Fruit fly (Drosophila melanogaster) whole organism, embryonic: ENCODE measurements around the gene CG2691.

Experiments
- ATbp ChIP-seq: fragments of 200-800 bp; sonication (Bioruptor generic); optimal IDR thresholded peaks from 2 replicates; lab custom pipeline; 2017; ENCODE audit warnings: missing biosample characterization, mild to moderate bottlenecking, missing genetic modification characterization, missing genetic modification reagents
- B-H1 ChIP-seq: fragments of 200-800 bp; sonication (Bioruptor generic); IDR thresholded peaks from 3 replicates; pipeline ENCODE4 v1.3.6; 2022; ENCODE audit warnings: missing biosample characterization, missing genetic modification characterization
- Bdp1 ChIP-seq: fragments of 200-800 bp; sonication (Bioruptor generic); optimal IDR thresholded peaks from 3 replicates; lab custom pipeline; 2016; ENCODE audit warnings: missing biosample characterization, missing genetic modification characterization
- Bteb2 ChIP-seq: fragments of 200-800 bp; sonication (Bioruptor generic); optimal IDR thresholded peaks from 2 replicates; lab custom pipeline; 2016; ENCODE audit warnings: missing biosample characterization, missing genetic modification characterization
- CG10209 ChIP-seq: fragments of 200-800 bp; sonication (Bioruptor generic); optimal IDR thresholded peaks from 3 replicates; lab custom pipeline; 2017; ENCODE audit warnings: missing biosample characterization, mild to moderate bottlenecking, missing genetic modification characterization, missing genetic modification reagents
- CG11093 ChIP-seq: fragments of 200-800 bp; sonication (Bioruptor generic); IDR thresholded peaks from 3 replicates; pipeline ENCODE4 v1.3.6; 2022; ENCODE audit warnings: missing biosample characterization, missing genetic modification characterization
- CG11560 ChIP-seq: fragments of 200-800 bp; sonication (Bioruptor generic); IDR thresholded peaks from 3 replicates; pipeline ENCODE4 v1.3.6; 2022; ENCODE audit warnings: missing biosample characterization, missing genetic modification characterization
- CG12659 ChIP-seq: fragments of 200-800 bp; sonication (Bioruptor generic); optimal IDR thresholded peaks from 3 replicates; lab custom pipeline; 2017; ENCODE audit warnings: mild to moderate bottlenecking, missing biosample characterization, missing genetic modification reagents, missing genetic modification characterization
- CG14667 ChIP-seq: fragments of 200-800 bp; sonication (Bioruptor generic); IDR thresholded peaks from 2 replicates; pipeline ENCODE4 v1.3.6; 2022; ENCODE audit warnings: missing biosample characterization, missing genetic modification characterization
- CG1603 ChIP-seq: fragments of 200-800 bp; sonication (Bioruptor generic); optimal IDR thresholded peaks from 2 replicates; lab custom pipeline; 2019; ENCODE audit warnings: missing biosample characterization, mild to moderate bottlenecking, missing genetic modification characterization, moderate library complexity
- CG17568 ChIP-seq: fragments of 200-800 bp; sonication (Bioruptor generic); optimal IDR thresholded peaks from 2 replicates; lab custom pipeline; 2018; ENCODE audit warnings: missing biosample characterization, mild to moderate bottlenecking, missing genetic modification characterization, moderate library complexity
- CG17612 ChIP-seq: fragments of 200-800 bp; sonication (Bioruptor generic); IDR thresholded peaks from 2 replicates; pipeline ENCODE4 v1.3.6; 2022; ENCODE audit warnings: missing biosample characterization, missing genetic modification characterization
- CG18619 ChIP-seq: fragments of 200-800 bp; sonication (Bioruptor generic); optimal IDR thresholded peaks from 3 replicates; lab custom pipeline; 2017; ENCODE audit warnings: missing biosample characterization, mild to moderate bottlenecking, missing genetic modification characterization
- CG2116 ChIP-seq: fragments of 200-800 bp; sonication (Bioruptor generic); optimal IDR thresholded peaks from 3 replicates; lab custom pipeline; 2018; ENCODE audit warnings: missing biosample characterization, mild to moderate bottlenecking, missing genetic modification characterization
- CG2129 ChIP-seq: fragments of 200-800 bp; sonication (Bioruptor generic); IDR thresholded peaks from 2 replicates; pipeline ENCODE4 v1.3.6; 2022; ENCODE audit warnings: missing biosample characterization, missing genetic modification characterization; ENCODE audit not compliant: partially characterized antibody
- CG2712 ChIP-seq: fragments of 200-800 bp; optimal IDR thresholded peaks from 3 replicates; lab custom pipeline; 2019; ENCODE audit warnings: missing biosample characterization, mild to moderate bottlenecking, missing genetic modification characterization, moderate library complexity
- CG30403 ChIP-seq: fragments of 200-800 bp; sonication (Bioruptor generic); optimal IDR thresholded peaks from 3 replicates; lab custom pipeline; 2016; ENCODE audit warnings: missing biosample characterization, missing genetic modification characterization
- CG3065 ChIP-seq: fragments of 200-800 bp; sonication (Bioruptor generic); optimal IDR thresholded peaks from 2 replicates; lab custom pipeline; 2016; ENCODE audit warnings: missing biosample characterization, missing genetic modification characterization
- CG31441 ChIP-seq: fragments of 200-800 bp; sonication (Bioruptor generic); IDR thresholded peaks from 2 replicates; pipeline ENCODE4 v1.3.6; 2022; ENCODE audit warnings: missing biosample characterization, missing genetic modification characterization
- CG33213 ChIP-seq: fragments of 200-800 bp; sonication (Bioruptor generic); optimal IDR thresholded peaks from 3 replicates; lab custom pipeline; 2016; ENCODE audit warnings: missing biosample characterization, missing genetic modification characterization
- CG8359 ChIP-seq: fragments of 200-800 bp; sonication (Bioruptor generic); optimal IDR thresholded peaks from 2 replicates; lab custom pipeline; 2017; ENCODE audit warnings: missing biosample characterization, mild to moderate bottlenecking, missing genetic modification characterization, borderline replicate concordance
- CG9215 ChIP-seq: fragments of 200-800 bp; sonication (Bioruptor generic); IDR thresholded peaks from 2 replicates; pipeline ENCODE4 v1.3.6; 2022; ENCODE audit warnings: missing biosample characterization, missing genetic modification characterization
- CG9797 ChIP-seq: fragments of 200-800 bp; sonication (Bioruptor generic); optimal IDR thresholded peaks from 3 replicates; lab custom pipeline; 2018; ENCODE audit warnings: missing biosample characterization, mild to moderate bottlenecking, missing genetic modification characterization
- Dip2 ChIP-seq: fragments of 200-800 bp; sonication (Bioruptor generic); IDR thresholded peaks from 2 replicates; pipeline ENCODE4 v1.3.6; 2022; ENCODE audit warnings: missing biosample characterization, missing genetic modification characterization
- Drgx ChIP-seq: fragments of 200-800 bp; sonication (Bioruptor generic); IDR thresholded peaks from 2 replicates; pipeline ENCODE4 v1.3.6; 2022; ENCODE audit warnings: missing biosample characterization, missing genetic modification characterization
- Elba2 ChIP-seq: fragments of 200-800 bp; sonication (Bioruptor generic); optimal IDR thresholded peaks from 3 replicates; lab custom pipeline; 2016; ENCODE audit warnings: missing biosample characterization, missing genetic modification characterization
- Ets65A ChIP-seq: fragments of 200-800 bp; sonication (Bioruptor generic); peaks from one replicate; lab custom pipeline; 2016; ENCODE audit warnings: missing biosample characterization, missing genetic modification characterization
- MESR4 ChIP-seq: fragments of 200-800 bp; sonication (Bioruptor generic); optimal IDR thresholded peaks from 2 replicates; lab custom pipeline; 2018; ENCODE audit warnings: missing biosample characterization, mild to moderate bottlenecking, missing genetic modification characterization, moderate library complexity
- Mad ChIP-seq: fragments of 200-800 bp; sonication (Bioruptor generic); optimal IDR thresholded peaks from 2 replicates; lab custom pipeline; 2016; ENCODE audit warnings: missing biosample characterization, missing genetic modification characterization
- NC2α ChIP-seq: fragments of 200-800 bp; sonication (Bioruptor generic); optimal IDR thresholded peaks from 2 replicates; lab custom pipeline; 2016; ENCODE audit warnings: missing biosample characterization, missing genetic modification characterization
- Optix ChIP-seq: fragments of 200-800 bp; sonication (Bioruptor generic); IDR thresholded peaks from 3 replicates; pipeline ENCODE4 v1.3.6; 2022; ENCODE audit warnings: missing biosample characterization, missing genetic modification characterization
- Ravus ChIP-seq: fragments of 200-800 bp; sonication (Bioruptor generic); IDR thresholded peaks from 2 replicates; pipeline ENCODE4 v1.3.6; 2022; ENCODE audit warnings: missing biosample characterization, missing genetic modification characterization
- Rfx ChIP-seq: fragments of 200-800 bp; sonication (Bioruptor generic); IDR thresholded peaks from 2 replicates; pipeline ENCODE4 v1.3.6; 2022; ENCODE audit warnings: missing biosample characterization, missing genetic modification characterization
- Six4 ChIP-seq: fragments of 200-800 bp; sonication (Bioruptor generic); optimal IDR thresholded peaks from 2 replicates; lab custom pipeline; 2016; ENCODE audit warnings: missing biosample characterization, missing genetic modification characterization
- Taf1 ChIP-seq: fragments of 200-800 bp; sonication (Bioruptor generic); IDR thresholded peaks from 2 replicates; pipeline ENCODE4 v1.3.6; 2022; ENCODE audit warnings: missing biosample characterization, missing genetic modification characterization
- ap ChIP-seq: fragments of 200-800 bp; sonication (Bioruptor generic); IDR thresholded peaks from 2 replicates; pipeline ENCODE4 v1.3.6; 2022; ENCODE audit warnings: missing biosample characterization, missing genetic modification characterization
- bab2 ChIP-seq: fragments of 200-800 bp; sonication (Bioruptor generic); optimal IDR thresholded peaks from 2 replicates; lab custom pipeline; 2016; ENCODE audit warnings: missing biosample characterization, missing genetic modification characterization
- bowl ChIP-seq: fragments of 200-800 bp; sonication (Bioruptor generic); IDR thresholded peaks from 2 replicates; pipeline ENCODE4 v1.3.6; 2022; ENCODE audit warnings: missing biosample characterization, missing genetic modification characterization
- br ChIP-seq: fragments of >200 bp; optimal IDR thresholded peaks from 2 replicates; lab custom pipeline; 2017
- bsh ChIP-seq, 2 experiments: fragments of 200-800 bp; sonication (Bioruptor generic); optimal IDR thresholded peaks; 2 replicates each; lab custom pipeline; 2017 to 2018; ENCODE audit warnings: mild to moderate bottlenecking in 2 of 2, missing biosample characterization in 2 of 2, missing genetic modification characterization in 2 of 2, moderate library complexity in 1 of 2
- cas ChIP-seq: fragments of 200-800 bp; sonication (Bioruptor generic); IDR thresholded peaks from 2 replicates; pipeline ENCODE4 v1.3.6; 2022; ENCODE audit warnings: missing biosample characterization, missing genetic modification characterization
- cwo ChIP-seq: fragments of 200-800 bp; sonication (Bioruptor generic); optimal IDR thresholded peaks from 3 replicates; lab custom pipeline; 2017; ENCODE audit warnings: missing biosample characterization, missing genetic modification characterization, mild to moderate bottlenecking, moderate library complexity, missing genetic modification reagents
- dm ChIP-seq: fragments of 200-800 bp; sonication (Bioruptor generic); optimal IDR thresholded peaks from 3 replicates; lab custom pipeline; 2016; ENCODE audit warnings: missing biosample characterization, missing genetic modification characterization
- fd3F ChIP-seq: fragments of 200-800 bp; sonication (Bioruptor generic); optimal IDR thresholded peaks from 2 replicates; lab custom pipeline; 2018; ENCODE audit warnings: missing biosample characterization, mild to moderate bottlenecking, missing genetic modification characterization, moderate library complexity
- fd96Cb ChIP-seq: fragments of 200-800 bp; sonication (Bioruptor generic); optimal IDR thresholded peaks from 2 replicates; lab custom pipeline; 2018; ENCODE audit warnings: missing biosample characterization, mild to moderate bottlenecking, missing genetic modification characterization, moderate library complexity
- hth ChIP-seq: fragments of >200 bp; optimal IDR thresholded peaks from 2 replicates; lab custom pipeline; 2017; ENCODE audit warnings: inconsistent platforms
- jumu ChIP-seq: fragments of 200-800 bp; sonication (Bioruptor generic); optimal IDR thresholded peaks from 3 replicates; lab custom pipeline; 2016; ENCODE audit warnings: missing biosample characterization, missing genetic modification characterization
- klu ChIP-seq: fragments of 200-800 bp; sonication (Bioruptor generic); IDR thresholded peaks from 2 replicates; pipeline ENCODE4 v1.3.6; 2022; ENCODE audit warnings: missing biosample characterization, missing genetic modification characterization
- mirr ChIP-seq: fragments of 200-800 bp; sonication (Bioruptor generic); optimal IDR thresholded peaks from 3 replicates; lab custom pipeline; 2018; ENCODE audit warnings: missing biosample characterization, mild to moderate bottlenecking, missing genetic modification characterization
- psq ChIP-seq: fragments of 200-800 bp; sonication (Bioruptor generic); optimal IDR thresholded peaks from 2 replicates; lab custom pipeline; 2017; ENCODE audit warnings: missing biosample characterization, missing genetic modification characterization
- sd ChIP-seq: fragments of 200-800 bp; sonication (Bioruptor generic); optimal IDR thresholded peaks from 3 replicates; lab custom pipeline; 2018; ENCODE audit warnings: missing biosample characterization, mild to moderate bottlenecking, missing genetic modification characterization, moderate library complexity
- sens ChIP-seq: fragments of 200-800 bp; sonication (Bioruptor generic); peaks from one replicate; lab custom pipeline; 2016; ENCODE audit warnings: missing biosample characterization, missing genetic modification characterization
- slou ChIP-seq: fragments of 200-800 bp; sonication (Bioruptor generic); optimal IDR thresholded peaks from 3 replicates; lab custom pipeline; 2016; ENCODE audit warnings: missing biosample characterization, missing genetic modification characterization
- twi ChIP-seq: fragments of 200-800 bp; optimal IDR thresholded peaks from 2 replicates; lab custom pipeline; 2019; ENCODE audit warnings: missing biosample characterization, mild to moderate bottlenecking, missing genetic modification characterization, moderate library complexity

Gene CG2691

DNA sequence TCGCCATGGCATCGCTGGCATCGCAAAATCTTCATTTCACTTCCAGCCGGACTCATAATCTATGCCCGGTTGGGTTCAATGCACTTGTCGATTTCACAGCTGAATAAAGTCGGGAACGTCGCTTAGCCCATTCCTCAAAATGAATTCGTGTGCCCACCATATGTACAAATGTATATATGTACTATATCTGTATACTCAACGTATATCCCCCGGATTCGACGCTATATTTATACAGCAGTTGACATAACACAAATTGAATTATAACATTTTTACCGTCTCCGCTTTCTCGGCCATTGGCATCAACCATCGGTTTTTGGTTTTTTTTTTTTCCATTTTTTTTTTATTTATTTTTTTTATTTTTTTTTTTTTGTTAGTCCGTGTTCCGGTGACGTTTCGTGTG is 54.0 kb downstream of the CG2691 start (continued):
- TF ChIP-seq CG10209 (GFP tag; lab: Kevin White, UChicago) (peak; percentile 21), slou (GFP tag; lab: Kevin White, UChicago) (no peak), bsh (GFP tag; optimal IDR thresholded peaks at IDR 0.05; lab: Kevin White, UChicago) (peak in 1 of 2 experiments; percentile 32), CG17612 (no peak), B-H1 (GFP tag; lab: Robert Waterston, UW) (no peak; the same call in 2 of the 3 replicates), NC2α (no peak), fd96Cb (tag; lab: Kevin White, UChicago) (no peak), Rfx (no peak; the same call in 1 of the 2 replicates), Bteb2 (GFP tag; lab: Kevin White, UChicago) (no peak), CG31441 (GFP tag; lab: Robert Waterston, UW) (no peak), bab2 (no peak), sens (GFP tag; lab: Kevin White, UChicago) (peak; percentile 75), CG11093 (GFP tag; lab: Robert Waterston, UW) (no peak), Dip2 (no peak), br (no peak), Ravus (GFP tag; lab: Robert Waterston, UW) (no peak), Taf1 (GFP tag; lab: Robert Waterston, UW) (no peak), klu (GFP tag; lab: Robert Waterston, UW) (no peak), jumu (no peak), ATbp (GFP tag; lab: Kevin White, UChicago) (peak; percentile 70), Elba2 (GFP tag; lab: Kevin White, UChicago) (no peak), Ets65A (GFP tag; lab: Kevin White, UChicago) (no peak), CG12659 (GFP tag; lab: Kevin White, UChicago) (peak; percentile 1), hth (no peak), CG2116 (no peak), Bdp1 (GFP tag; lab: Kevin White, UChicago) (peak; percentile 1), CG9215 (GFP tag; lab: Robert Waterston, UW) (no peak), CG33213 (no peak), CG2129 (GFP tag; lab: Robert Waterston, UW) (no peak), bowl (GFP tag; lab: Robert Waterston, UW) (no peak), CG30403 (GFP tag; lab: Kevin White, UChicago) (no peak), Six4 (no peak), CG14667 (no peak), CG18619 (GFP tag; lab: Kevin White, UChicago) (no peak), MESR4 (no peak), Drgx (GFP tag; lab: Robert Waterston, UW) (no peak), dm (GFP tag; lab: Kevin White, UChicago) (no peak), CG11560 (no peak), CG17568 (GFP tag; lab: Kevin White, UChicago) (no peak), CG1603 (no peak), twi (no peak), ap (GFP tag; lab: Robert Waterston, UW) (no peak), CG3065 (GFP tag; lab: Kevin White, UChicago) (no peak), psq (no peak), sd (tag; lab: Kevin White, UChicago) (no peak), Mad (GFP tag; lab: Kevin White, UChicago) (no peak), cwo (GFP tag; lab: Kevin White, UChicago) (peak; percentile 9), cas (no peak), CG9797 (GFP tag; lab: Kevin White, UChicago) (no peak), Optix (GFP tag; lab: Robert Waterston, UW) (no peak), CG2712 (no peak), mirr (GFP tag; lab: Kevin White, UChicago) (peak; percentile 1), fd3F (GFP tag; lab: Kevin White, UChicago) (peak; percentile 10), CG8359 (GFP tag; lab: Kevin White, UChicago) (no peak)
